Worm (Caenorhabditis elegans) whole organism, early embryonic: ENCODE results near the gene pals-40.

Experiments
- ama-1 ChIP-seq: fragments of 150-350 bp; optimal IDR thresholded peaks from 2 replicates; lab custom pipeline; 2014
- ceh-36 ChIP-seq: sonication (generic microtip); optimal IDR thresholded peaks from 2 replicates; lab custom pipeline; 2016; ENCODE audit warnings: missing genetic modification characterization, inconsistent platforms, missing compliant biosample characterization
- ets-7 ChIP-seq: sonication (generic microtip); optimal IDR thresholded peaks from 2 replicates; lab custom pipeline; 2016; ENCODE audit warnings: missing genotype, missing genetic modification characterization, missing compliant biosample characterization
- hmg-4 ChIP-seq: fragments of 200-800 bp; sonication (Bioruptor generic); optimal IDR thresholded peaks from 2 replicates; lab custom pipeline; 2018; ENCODE audit warnings: mild to moderate bottlenecking, missing genetic modification characterization, missing compliant biosample characterization
- hnd-1 ChIP-seq: sonication (generic microtip); optimal IDR thresholded peaks from 2 replicates; lab custom pipeline; 2016; ENCODE audit warnings: missing genetic modification characterization, missing compliant biosample characterization
- pes-1 ChIP-seq: fragments of 200-800 bp; sonication (Bioruptor generic); IDR thresholded peaks from 2 replicates; pipeline ENCODE4 v1.3.6; 2022; ENCODE audit warnings: missing genetic modification reagents, missing genetic modification characterization, missing compliant biosample characterization
- scrt-1 ChIP-seq: fragments of 200-800 bp; sonication (Bioruptor generic); IDR thresholded peaks from 2 replicates; pipeline ENCODE4 v1.3.6; 2022; ENCODE audit warnings: missing genetic modification characterization, missing compliant biosample characterization
- tbx-11 ChIP-seq: fragments of 200-800 bp; sonication (Bioruptor generic); IDR thresholded peaks from 2 replicates; pipeline ENCODE4 v1.3.6; 2022; ENCODE audit warnings: missing genetic modification characterization, missing compliant biosample characterization
- tbx-37 ChIP-seq: fragments of 200-800 bp; sonication (Bioruptor generic); conservative IDR thresholded peaks from 2 replicates; pipeline ENCODE4 v1.3.6; 2022; ENCODE audit warnings: missing genetic modification reagents, missing genetic modification characterization, missing compliant biosample characterization

- TF ChIP-seq ama-1 (lab: Kevin White, UChicago), result no peak
- TF ChIP-seq scrt-1 (GFP tag; lab: Robert Waterston, UW), result no peak
- TF ChIP-seq hnd-1 (tag; lab: Kevin White, UChicago), result no peak
- no peak for TF ChIP-seq ets-7 (tag; lab: Kevin White, UChicago)
- TF ChIP-seq ceh-36 (tag; lab: Kevin White, UChicago), result no peak
- TF ChIP-seq hmg-4 (GFP tag; lab: Kevin White, UChicago), result no peak
- TF ChIP-seq tbx-11, result no peak
- TF ChIP-seq pes-1 (GFP tag; lab: Robert Waterston, UW), result no peak
- no peak for TF ChIP-seq tbx-37 (GFP tag; lab: Robert Waterston, UW)
Measured at ce11 chrIII:1395355-1395754, 17.6 kb upstream of the pals-40 start.
